Worm (Caenorhabditis elegans) whole organism, L4 larva: ENCODE measurements around the gene W03F8.4.
A peak's percentile ranks its signal among the peaks of the same experiment; 100 is the strongest.
"Not testable (repeated sequence)": the region's sequence is repeated elsewhere in the genome, so short reads cannot be mapped to it uniquely, and the experiment has no call there.

ENCODE experiments used
- D1046.2 ChIP-seq: fragments of 200-800 bp; sonication (Bioruptor generic); IDR thresholded peaks from 2 replicates; pipeline ENCODE4 v1.3.6; 2022; ENCODE audit warnings: missing genetic modification characterization, missing compliant biosample characterization
- F37D6.2 ChIP-seq: sonication (generic microtip); optimal IDR thresholded peaks from 2 replicates; lab custom pipeline; 2016; ENCODE audit warnings: mild to moderate bottlenecking, missing genetic modification characterization, missing compliant biosample characterization
- F49E8.2 ChIP-seq: sonication (generic microtip); optimal IDR thresholded peaks from 2 replicates; lab custom pipeline; 2016; ENCODE audit warnings: missing compliant biosample characterization, mild to moderate bottlenecking, missing genetic modification characterization, borderline replicate concordance
- R02D3.7 ChIP-seq: fragments of 150-350 bp; sonication (generic microtip); optimal IDR thresholded peaks from 3 replicates; lab custom pipeline; 2014; ENCODE audit warnings: missing biosample characterization, missing genetic modification characterization
- T26A8.4 ChIP-seq: fragments of 200-800 bp; sonication (Bioruptor generic); IDR thresholded peaks from 2 replicates; pipeline ENCODE4 v1.3.6; 2022; ENCODE audit warnings: missing genetic modification characterization, missing compliant biosample characterization
- Y105C5A.15 ChIP-seq: fragments of 200-800 bp; sonication (Bioruptor generic); IDR thresholded peaks from 2 replicates; pipeline ENCODE4 v1.3.6; 2022; ENCODE audit warnings: missing genetic modification characterization, missing compliant biosample characterization
- Y48G9A.11 ChIP-seq: fragments of 200-800 bp; sonication (Bioruptor generic); IDR thresholded peaks from 2 replicates; pipeline ENCODE4 v1.3.6; 2022; ENCODE audit warnings: missing genetic modification reagents, missing genetic modification characterization, missing compliant biosample characterization
- Y5F2A.4 ChIP-seq: fragments of 200-800 bp; sonication (Bioruptor generic); optimal IDR thresholded peaks from 2 replicates; lab custom pipeline; 2018; ENCODE audit warnings: mild to moderate bottlenecking, missing genetic modification characterization, missing compliant biosample characterization
- ZK546.5 ChIP-seq, 2 experiments: sonication (generic microtip); optimal IDR thresholded peaks; 2 replicates each; lab custom pipeline; 2017; ENCODE audit warnings: missing biosample characterization in 2 of 2, missing genetic modification characterization in 2 of 2
- aha-1 ChIP-seq: fragments of 150-350 bp; peaks from one replicate; lab custom pipeline; 2014; ENCODE audit warnings: missing biosample characterization, missing genetic modification characterization
- aly-2 ChIP-seq: sonication (generic microtip); optimal IDR thresholded peaks from 2 replicates; lab custom pipeline; 2018; ENCODE audit warnings: missing biosample characterization, missing genetic modification characterization
- ceh-20 ChIP-seq: fragments of 200-800 bp; sonication (Bioruptor generic); IDR thresholded peaks from 2 replicates; pipeline ENCODE4 v1.3.6; 2022; ENCODE audit warnings: missing genetic modification reagents, missing genetic modification characterization, missing compliant biosample characterization
- ceh-44 ChIP-seq: fragments of 200-800 bp; sonication (Bioruptor generic); IDR thresholded peaks from 2 replicates; pipeline ENCODE4 v1.3.6; 2022; ENCODE audit warnings: missing genetic modification reagents, missing genetic modification characterization, missing compliant biosample characterization
- ces-1 ChIP-seq: fragments of 150-350 bp; sonication (generic microtip); optimal IDR thresholded peaks from 4 replicates; lab custom pipeline; 2014; ENCODE audit warnings: missing biosample characterization, missing genetic modification reagents, missing genetic modification characterization
- dpl-1 ChIP-seq: fragments of 150-350 bp; optimal IDR thresholded peaks from 2 replicates; lab custom pipeline; 2014; ENCODE audit warnings: missing biosample characterization, missing genetic modification reagents, missing genetic modification characterization
- duxl-1 ChIP-seq: sonication (generic microtip); optimal IDR thresholded peaks from 2 replicates; lab custom pipeline; 2016; ENCODE audit warnings: mild to moderate bottlenecking, missing genetic modification characterization, moderate library complexity, missing compliant biosample characterization; ENCODE audit not compliant: poor library complexity
- hlh-11 ChIP-seq: fragments of 200-800 bp; sonication (Bioruptor generic); optimal IDR thresholded peaks from 2 replicates; lab custom pipeline; 2018; ENCODE audit warnings: mild to moderate bottlenecking, missing genetic modification characterization, missing compliant biosample characterization
- hlh-30 ChIP-seq: sonication (generic microtip); optimal IDR thresholded peaks from 2 replicates; lab custom pipeline; 2017; ENCODE audit warnings: antibody characterized with exemption, mild to moderate bottlenecking, missing genetic modification characterization, missing compliant biosample characterization; ENCODE audit not compliant: insufficient read depth
- jun-1 ChIP-seq: fragments of 150-350 bp; optimal IDR thresholded peaks from 2 replicates; lab custom pipeline; 2014; ENCODE audit warnings: missing biosample characterization, missing genetic modification reagents, missing genetic modification characterization
- lim-7 ChIP-seq: fragments of 200-800 bp; sonication (Bioruptor generic); IDR thresholded peaks from 2 replicates; pipeline ENCODE4 v1.3.6; 2022; ENCODE audit warnings: missing genetic modification characterization, missing compliant biosample characterization
- lin-13 ChIP-seq: fragments of 150-350 bp; optimal IDR thresholded peaks from 2 replicates; lab custom pipeline; 2014; ENCODE audit warnings: missing biosample characterization, missing genetic modification reagents, missing genetic modification characterization
- lin-38 ChIP-seq: fragments of 200-800 bp; sonication (Bioruptor generic); IDR thresholded peaks from 2 replicates; pipeline ENCODE4 v1.3.6; 2022; ENCODE audit warnings: missing genetic modification reagents, missing genetic modification characterization, missing compliant biosample characterization
- lin-39 ChIP-seq: fragments of 150-350 bp; optimal IDR thresholded peaks from 2 replicates; lab custom pipeline; 2014; ENCODE audit warnings: missing biosample characterization, missing genetic modification reagents, missing genetic modification characterization
- lsy-2 ChIP-seq, 2 experiments: fragments of 150-350 bp in 1 of 2; sonication (generic microtip) in 1 of 2; optimal IDR thresholded peaks; 2 replicates each; lab custom pipeline; 2014 to 2017; ENCODE audit warnings: missing biosample characterization in 2 of 2, missing genetic modification characterization in 2 of 2
- madf-9 ChIP-seq: fragments of 200-800 bp; sonication (Bioruptor generic); conservative IDR thresholded peaks from 2 replicates; pipeline ENCODE4 v1.3.6; 2022; ENCODE audit warnings: missing genetic modification reagents, missing genetic modification characterization, missing compliant biosample characterization
- mdl-1 ChIP-seq, 2 experiments: fragments of 150-350 bp in 1 of 2; sonication (generic microtip) in 1 of 2; optimal IDR thresholded peaks; 2 replicates each; lab custom pipeline; 2014 to 2017; ENCODE audit warnings: missing biosample characterization in 2 of 2, missing genetic modification characterization in 2 of 2
- mes-2 ChIP-seq: sonication (generic microtip); optimal IDR thresholded peaks from 2 replicates; lab custom pipeline; 2016; ENCODE audit warnings: missing genotype, mild to moderate bottlenecking, missing genetic modification characterization, missing compliant biosample characterization; ENCODE audit not compliant: poor library complexity, severe bottlenecking
- nhr-102 ChIP-seq: sonication (generic microtip); optimal IDR thresholded peaks from 2 replicates; lab custom pipeline; 2016; ENCODE audit warnings: mild to moderate bottlenecking, missing genetic modification characterization, moderate library complexity, missing compliant biosample characterization
- nhr-237 ChIP-seq: sonication (generic microtip); optimal IDR thresholded peaks from 2 replicates; lab custom pipeline; 2017; ENCODE audit warnings: missing biosample characterization, missing genetic modification characterization
- nhr-6 ChIP-seq: fragments of 150-350 bp; optimal IDR thresholded peaks from 2 replicates; lab custom pipeline; 2014; ENCODE audit warnings: missing biosample characterization, missing genetic modification characterization
- nhr-76 ChIP-seq: fragments of 150-350 bp; optimal IDR thresholded peaks from 2 replicates; lab custom pipeline; 2014; ENCODE audit warnings: missing biosample characterization, missing genetic modification characterization
- nhr-77 ChIP-seq: fragments of 150-350 bp; optimal IDR thresholded peaks from 2 replicates; lab custom pipeline; 2014; ENCODE audit warnings: missing biosample characterization, missing genetic modification characterization
- rbr-2 ChIP-seq: sonication (generic microtip); optimal IDR thresholded peaks from 2 replicates; lab custom pipeline; 2016; ENCODE audit warnings: missing genotype, missing genetic modification characterization, missing compliant biosample characterization
- sdz-12 ChIP-seq: fragments of 200-800 bp; sonication (Bioruptor generic); optimal IDR thresholded peaks from 2 replicates; lab custom pipeline; 2018; ENCODE audit warnings: mild to moderate bottlenecking, missing genetic modification characterization, missing compliant biosample characterization
- snpc-1.2 ChIP-seq: fragments of 200-800 bp; sonication (Bioruptor generic); IDR thresholded peaks from 2 replicates; pipeline ENCODE4 v1.3.6; 2022; ENCODE audit warnings: missing genetic modification reagents, missing genetic modification characterization, missing compliant biosample characterization
- unc-39 ChIP-seq: sonication (generic microtip); optimal IDR thresholded peaks from 2 replicates; lab custom pipeline; 2017; ENCODE audit warnings: missing biosample characterization, missing genetic modification characterization
- unc-62 ChIP-seq, 3 experiments: fragments of 150-350 bp in 1 of 3; sonication (generic microtip); optimal IDR thresholded peaks in 2 of 3; peaks in 1 of 3; 1 replicate in 1 of 3; 2 replicates in 2 of 3; lab custom pipeline; 2014 to 2017; ENCODE audit warnings: missing biosample characterization in 3 of 3, missing genetic modification characterization in 3 of 3, missing genetic modification reagents in 3 of 3, missing genotype in 1 of 3
- zag-1 ChIP-seq: fragments of 150-350 bp; optimal IDR thresholded peaks from 2 replicates; lab custom pipeline; 2014; ENCODE audit warnings: missing biosample characterization, missing genetic modification characterization
- zfp-3 ChIP-seq: fragments of 200-800 bp; sonication (Bioruptor generic); conservative IDR thresholded peaks from 2 replicates; pipeline ENCODE4 v1.3.6; 2022; ENCODE audit warnings: missing genetic modification reagents, missing genetic modification characterization, missing compliant biosample characterization
- zip-11 ChIP-seq: fragments of 200-800 bp; sonication (Bioruptor generic); IDR thresholded peaks from 2 replicates; pipeline ENCODE4 v1.3.6; 2022; ENCODE audit warnings: missing genetic modification characterization, missing compliant biosample characterization

The W03F8.4 gene

DNA sequence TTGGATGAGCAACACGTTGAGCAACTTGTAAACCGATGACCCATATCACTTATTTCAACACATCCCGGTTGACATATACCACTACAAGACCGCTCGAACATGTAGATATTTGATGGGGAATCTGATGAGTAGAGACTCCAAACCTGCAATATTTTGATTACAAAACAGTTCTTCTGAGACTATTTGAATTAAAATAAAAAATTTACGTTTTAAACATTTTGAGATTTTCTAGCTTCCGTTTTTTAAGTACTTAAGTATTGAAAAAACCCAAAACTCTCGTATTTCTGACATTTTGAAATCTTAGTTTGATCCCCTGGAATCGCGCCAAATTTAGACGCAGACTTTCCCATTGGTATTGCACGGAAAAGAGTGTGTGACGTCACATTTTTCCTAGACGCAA, 26.7 kb upstream of the W03F8.4 start, which contains the start of gene C24D10.49 (continued):
- no peak for TF ChIP-seq D1046.2
- TF ChIP-seq, all 104 proteins: peak for 0

DNA sequence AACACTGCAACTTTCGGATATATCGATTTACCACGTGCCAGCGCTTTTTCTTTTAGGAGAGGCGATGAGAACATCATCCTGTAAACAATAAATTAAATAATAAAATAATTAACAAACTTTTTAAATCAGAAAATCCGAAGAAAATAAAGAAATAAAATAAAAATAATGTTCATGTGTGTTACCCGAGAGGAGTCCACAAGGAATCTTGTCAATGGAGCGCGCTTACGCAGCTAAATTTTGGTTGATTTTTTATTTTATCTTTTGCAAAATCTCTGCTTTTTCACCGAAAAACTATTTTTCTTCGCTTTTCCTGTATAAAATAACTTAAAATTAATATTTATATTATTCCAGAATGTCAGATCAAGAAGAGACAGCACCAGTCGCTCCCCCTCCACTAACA, 23.8 kb upstream of the W03F8.4 start, which contains the start of the genes C24D10.6 and C24D10.4:
Gene C24D10.6, minus strand, starts transcription at position 78 of the 400 bp plus-strand sequence.
Gene C24D10.4, plus strand, starts transcription at position 352 of the 400 bp plus-strand sequence.
- TF ChIP-seq nhr-6 (tag; lab: Kevin White, UChicago) (no peak), R02D3.7 (tag; lab: Kevin White, UChicago) (no peak), mes-2 (tag; lab: Kevin White, UChicago) (peak; percentile 74), lin-38 (GFP tag; lab: Robert Waterston, UW) (peak; percentile 91), hlh-30 (tag; lab: Kevin White, UChicago) (peak; percentile 14), ceh-20 (GFP tag; lab: Robert Waterston, UW) (no peak), ces-1 (GFP tag; lab: Kevin White, UChicago) (no peak), lsy-2 (tag; optimal IDR thresholded peaks at IDR 0.05; lab: Kevin White, UChicago) (peak in 1 of 2 experiments; percentile 83), snpc-1.2 (GFP tag; lab: Robert Waterston, UW) (peak; percentile 59; the same call in 1 of the 2 replicates), ZK546.5 (tag; optimal IDR thresholded peaks at IDR 0.05; lab: Kevin White, UChicago) (no peak), rbr-2 (tag; lab: Kevin White, UChicago) (peak; percentile 17), dpl-1 (GFP tag; lab: Kevin White, UChicago) (peak; percentile 61), nhr-77 (tag; lab: Kevin White, UChicago) (peak; percentile 11), zfp-3 (GFP tag; lab: Robert Waterston, UW) (no peak), aly-2 (tag; lab: Kevin White, UChicago) (no peak)

- TF ChIP-seq T26A8.4 (GFP tag; lab: Robert Waterston, UW); lin-13; duxl-1 (tag; lab: Kevin White, UChicago): not testable (repeated sequence)
Observed at ce11 chrIV:5162941-5163340, 21.0 kb upstream of the W03F8.4 start, which contains the start of the genes nspd-3 and C24D10.2. TSS of gene nspd-3 (minus strand) at chrIV:5163041. TSS of gene C24D10.2 (plus strand) at chrIV:5163339.

- not testable (repeated sequence) for TF ChIP-seq dpl-1 (GFP tag; lab: Kevin White, UChicago); lin-39; F49E8.2
Observed at ce11 chrIV:5165626-5166025, 18.3 kb upstream of the W03F8.4 start, which contains the start of gene nspd-6. TSS of gene nspd-6 (minus strand) at chrIV:5165726.

DNA sequence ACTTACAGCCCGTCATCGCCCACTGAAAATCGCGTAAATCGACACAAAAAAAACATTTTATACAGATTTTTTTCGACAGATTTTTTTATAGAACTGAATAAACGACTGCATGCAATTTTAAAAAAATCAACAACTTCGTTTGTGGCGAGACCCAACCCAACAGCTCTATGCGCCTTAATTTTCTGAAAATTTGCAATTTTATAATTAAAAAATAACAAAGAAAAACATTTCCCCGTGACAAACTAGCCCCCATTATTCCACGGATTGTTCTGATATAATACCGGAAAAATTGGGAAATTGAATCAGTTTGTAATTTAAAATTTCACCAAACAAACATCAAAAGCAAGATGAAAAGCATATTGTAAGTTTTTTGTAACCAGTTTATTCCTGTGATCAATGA, 17.9 kb upstream of the W03F8.4 start, which contains the start of gene ptp-5.1:
Gene ptp-5.1, plus strand, starts transcription at position 301 of the 400 bp plus-strand sequence.
- TF ChIP-seq snpc-1.2 (GFP tag; lab: Robert Waterston, UW) (no peak), lim-7 (no peak), F37D6.2 (tag; lab: Kevin White, UChicago) (no peak), nhr-237 (tag; lab: Kevin White, UChicago) (no peak), madf-9 (GFP tag; lab: Robert Waterston, UW) (no peak), zip-11 (no peak), ZK546.5 (tag; optimal IDR thresholded peaks at IDR 0.05; lab: Kevin White, UChicago) (no peak), rbr-2 (tag; lab: Kevin White, UChicago) (no peak), sdz-12 (GFP tag; lab: Kevin White, UChicago) (no peak), nhr-76 (tag; lab: Kevin White, UChicago) (no peak), nhr-102 (tag; lab: Kevin White, UChicago) (no peak), Y5F2A.4 (GFP tag; lab: Kevin White, UChicago) (no peak)

DNA sequence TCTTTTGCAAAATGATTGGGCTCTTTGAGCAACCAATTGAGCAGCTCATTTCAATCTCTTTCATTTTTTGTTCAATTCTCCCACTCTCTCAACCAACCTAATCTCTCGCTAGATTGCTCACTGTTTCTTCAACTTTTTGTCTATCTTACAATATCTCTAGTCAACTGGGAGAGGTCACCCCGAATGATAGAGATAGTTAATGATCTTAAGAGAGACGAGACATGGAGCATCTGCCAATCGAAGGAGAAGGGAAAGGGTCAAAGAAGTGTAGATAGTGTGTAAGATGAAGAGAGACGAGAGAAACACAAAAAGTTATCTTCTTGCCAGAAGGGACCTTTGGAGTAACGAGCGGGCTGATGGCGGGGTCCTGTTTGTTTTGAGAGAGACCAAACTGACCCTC, 14.6 kb upstream of the W03F8.4 start:
- TF ChIP-seq zag-1 (tag; lab: Kevin White, UChicago): no peak
- TF ChIP-seq ceh-44: no peak
- TF ChIP-seq unc-62 (GFP tag; optimal IDR thresholded peaks at IDR 0.05 in 1 of 2; lab: Kevin White, UChicago): peak in 1 of 2 experiments; percentile 83
- TF ChIP-seq unc-62 (tag; optimal IDR thresholded peaks at IDR 0.05; lab: Kevin White, UChicago): no peak
- no peak for TF ChIP-seq aha-1 (tag; lab: Kevin White, UChicago)
- no peak for TF ChIP-seq unc-39 (tag; lab: Kevin White, UChicago)
- peak; percentile 21 for TF ChIP-seq hlh-11 (tag; lab: Kevin White, UChicago)
- TF ChIP-seq Y105C5A.15 (GFP tag; lab: Robert Waterston, UW): no peak
- TF ChIP-seq nhr-237 (tag; lab: Kevin White, UChicago): no peak
- TF ChIP-seq mdl-1 (tag; optimal IDR thresholded peaks at IDR 0.05; lab: Kevin White, UChicago): no peak
- TF ChIP-seq jun-1 (tag; lab: Kevin White, UChicago): no peak
- no peak for TF ChIP-seq mes-2 (tag; lab: Kevin White, UChicago)
- no peak for TF ChIP-seq hlh-30 (tag; lab: Kevin White, UChicago)
- TF ChIP-seq Y48G9A.11: no peak
